Worm (Caenorhabditis elegans): Measurements from ENCODE around the gene spp-5.

The spp-5 gene

ce11 chrX:7330685-7331196, 10.6 kb upstream of the spp-5 start, which contains the start of gene ttr-30:
TSS of gene ttr-30 (plus strand) at chrX:7330949.
- peak; percentile 38 for TF ChIP-seq nhr-25 (tag; optimal IDR thresholded peaks at IDR 0.05)
- TF ChIP-seq lin-39 (tag; optimal IDR thresholded peaks at IDR 0.05): no peak
- TF ChIP-seq nhr-23 (tag; optimal IDR thresholded peaks at IDR 0.05): peak; percentile 75
- TF ChIP-seq elt-1 (tag; optimal IDR thresholded peaks at IDR 0.05): peak; percentile 48

DNA sequence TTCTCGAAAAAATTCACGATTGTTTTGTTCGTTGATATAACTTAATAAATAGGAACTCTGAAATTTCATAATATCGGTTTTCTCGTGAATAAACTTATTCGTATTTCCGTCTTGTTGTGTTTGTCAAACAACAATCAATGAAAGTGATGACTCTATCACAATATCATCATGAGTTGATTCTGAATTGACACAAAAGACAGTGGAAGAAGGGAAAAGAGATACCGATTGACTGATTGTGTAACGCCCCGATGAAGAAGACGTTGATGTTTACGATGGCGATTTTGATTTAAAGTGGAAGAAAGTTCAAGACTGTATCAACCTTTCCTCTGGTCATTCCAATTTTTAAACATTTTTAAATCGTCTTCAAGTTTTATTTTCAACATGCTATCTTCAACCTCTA, 9.4 kb upstream of the spp-5 start, which contains the start of gene ttr-59:
TSS of gene ttr-59 (plus strand) at position 218 of the 400 bp plus-strand sequence.
- TF ChIP-seq elt-1 (tag; optimal IDR thresholded peaks at IDR 0.05) (no peak), ztf-4 (tag; optimal IDR thresholded peaks at IDR 0.05) (no peak), hmg-11 (tag; optimal IDR thresholded peaks at IDR 0.05) (no peak), nhr-23 (tag; optimal IDR thresholded peaks at IDR 0.05) (peak; percentile 51), nhr-28 (tag; optimal IDR thresholded peaks at IDR 0.05) (no peak), ceh-28 (tag; optimal IDR thresholded peaks at IDR 0.05) (no peak), ama-1 (optimal IDR thresholded peaks at IDR 0.05) (no peak), pha-4 (tag; optimal IDR thresholded peaks at IDR 0.05) (no peak), nhr-76 (tag; optimal IDR thresholded peaks at IDR 0.05) (no peak), ZK546.5 (tag; optimal IDR thresholded peaks at IDR 0.05) (no peak), nhr-25 (tag; optimal IDR thresholded peaks at IDR 0.05) (peak; percentile 59), mml-1 (tag; optimal IDR thresholded peaks at IDR 0.05) (no peak)

DNA sequence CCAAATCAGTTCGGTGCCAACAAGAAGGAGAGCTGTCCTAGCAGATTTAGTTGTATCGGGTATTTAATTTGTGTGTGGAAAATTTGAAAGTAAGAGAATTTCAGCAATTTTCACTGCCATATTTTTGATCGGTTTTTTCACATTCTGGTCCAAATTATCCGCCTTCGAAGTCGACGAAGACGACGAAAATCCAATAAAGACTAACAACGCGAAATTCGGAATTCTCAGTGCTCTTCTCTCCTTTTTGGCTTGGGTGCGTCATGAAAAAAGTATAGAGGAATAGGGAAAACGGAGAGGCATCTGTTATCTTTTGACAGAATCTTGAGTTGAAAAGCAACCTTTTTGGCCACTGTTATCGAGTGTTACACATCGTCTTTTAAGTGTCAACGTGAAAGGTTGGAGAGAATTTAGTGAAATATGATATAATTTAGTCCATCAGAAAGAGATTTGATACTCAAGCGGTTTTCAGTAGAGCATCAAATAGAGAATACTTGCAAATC, 8.0 kb upstream of the spp-5 start:
- TF ChIP-seq elt-1 (tag; optimal IDR thresholded peaks at IDR 0.05): peak; percentile 82
- TF ChIP-seq daf-12 (tag; optimal IDR thresholded peaks at IDR 0.05): no peak
- TF ChIP-seq unc-62 (GFP tag; optimal IDR thresholded peaks at IDR 0.05): peak; percentile 41

ce11 chrX:7326967-7327651, 7.0 kb upstream of the spp-5 start, which contains the start of gene sng-1:
TSS of gene sng-1 (plus strand) at chrX:7327601.
- TF ChIP-seq hmg-11 (tag; optimal IDR thresholded peaks at IDR 0.05): peak; percentile 56
- peak; percentile 36 for TF ChIP-seq nfya-1 (tag; optimal IDR thresholded peaks at IDR 0.05; ENCODE audit: insufficient read depth)
- peak; percentile 54 for TF ChIP-seq lin-39 (tag; optimal IDR thresholded peaks at IDR 0.05)
- no peak for TF ChIP-seq nhr-77 (tag; optimal IDR thresholded peaks at IDR 0.05)

DNA sequence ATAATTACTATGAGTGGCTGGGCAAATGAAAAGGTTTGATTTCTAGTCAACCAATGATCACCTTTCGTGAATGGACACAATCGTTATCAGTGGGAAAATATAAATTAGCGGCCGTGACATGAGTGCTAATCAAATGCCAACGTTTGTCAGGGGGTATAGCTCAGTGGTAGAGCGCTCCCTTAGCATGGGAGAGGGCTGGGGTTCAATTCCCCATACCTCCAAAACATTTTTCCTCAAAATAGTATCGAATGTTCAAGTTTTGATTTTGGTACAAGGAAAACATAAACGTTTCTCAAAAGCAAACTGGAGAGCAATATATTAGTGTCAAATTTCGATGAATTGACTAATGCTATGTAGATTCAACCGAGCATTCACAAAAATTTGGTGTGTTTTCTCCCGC, 3.5 kb upstream of the spp-5 start:
- TF ChIP-seq lsy-12 (tag; optimal IDR thresholded peaks at IDR 0.05) (peak; percentile 58), nhr-25 (tag; optimal IDR thresholded peaks at IDR 0.05) (peak; percentile 13), skn-1 (tag; optimal IDR thresholded peaks at IDR 0.05) (peak; percentile 20), elt-2 (tag; optimal IDR thresholded peaks at IDR 0.05) (peak; percentile 67), nhr-67 (tag; optimal IDR thresholded peaks at IDR 0.05) (no peak), ztf-11 (tag; optimal IDR thresholded peaks at IDR 0.05) (no peak), nhr-43 (tag; optimal IDR thresholded peaks at IDR 0.05; ENCODE audit: poor library complexity, severe bottlenecking) (peak; percentile 71), nhr-237 (tag; optimal IDR thresholded peaks at IDR 0.05) (no peak), lin-39 (tag; optimal IDR thresholded peaks at IDR 0.05) (no peak), nfya-1 (tag; optimal IDR thresholded peaks at IDR 0.05; ENCODE audit: insufficient read depth) (peak; percentile 38), unc-62 (GFP tag; optimal IDR thresholded peaks at IDR 0.05) (no peak), elt-3 (tag; optimal IDR thresholded peaks at IDR 0.05) (peak in 1 of 3 experiments; percentile 6), tbx-2 (tag; optimal IDR thresholded peaks at IDR 0.05) (peak; percentile 31), pqm-1 (tag; optimal IDR thresholded peaks at IDR 0.05) (peak; percentile 49)

ce11 chrX:7322323-7322722, 2.2 kb upstream of the spp-5 start, which contains the start of gene T08A9.13:
TSS of gene T08A9.13 (minus strand) at chrX:7322423.
- TF ChIP-seq nhr-43 (tag; optimal IDR thresholded peaks at IDR 0.05; ENCODE audit: poor library complexity, severe bottlenecking): no peak
- TF ChIP-seq R02D3.7 (tag; optimal IDR thresholded peaks at IDR 0.05): no peak
- TF ChIP-seq nhr-11 (tag; optimal IDR thresholded peaks at IDR 0.05): no peak
